Fruit fly (Drosophila melanogaster) whole organism, adult: ENCODE data around the gene CASK.

Source experiments
- CG14711 ChIP-seq: fragments of 200-800 bp; sonication (Bioruptor generic); optimal IDR thresholded peaks from 2 replicates; lab custom pipeline; 2018; ENCODE audit warnings: missing biosample characterization, mild to moderate bottlenecking, missing genetic modification characterization, moderate library complexity
- CG1620 ChIP-seq: fragments of 200-800 bp; sonication (Bioruptor generic); optimal IDR thresholded peaks from 2 replicates; lab custom pipeline; 2016; ENCODE audit warnings: missing biosample characterization, missing genetic modification characterization
- CG5204 ChIP-seq: fragments of 200-800 bp; sonication (Bioruptor generic); optimal IDR thresholded peaks from 2 replicates; lab custom pipeline; 2016; ENCODE audit warnings: missing biosample characterization, missing genetic modification characterization
- CG7045 ChIP-seq: fragments of 200-800 bp; sonication (Bioruptor generic); optimal IDR thresholded peaks from 2 replicates; lab custom pipeline; 2017; ENCODE audit warnings: missing biosample characterization, mild to moderate bottlenecking, missing genetic modification characterization
- CG7101 ChIP-seq: fragments of 200-800 bp; sonication (Bioruptor generic); optimal IDR thresholded peaks from 2 replicates; lab custom pipeline; 2018; ENCODE audit warnings: missing biosample characterization, mild to moderate bottlenecking, missing genetic modification characterization, moderate library complexity
- Hr96 ChIP-seq: fragments of 200-800 bp; sonication (Bioruptor generic); optimal IDR thresholded peaks from 2 replicates; lab custom pipeline; 2016; ENCODE audit warnings: missing biosample characterization, missing genetic modification characterization
- Mnt ChIP-seq: fragments of 200-800 bp; sonication (Bioruptor generic); optimal IDR thresholded peaks from 2 replicates; lab custom pipeline; 2016; ENCODE audit warnings: missing biosample characterization, mild to moderate bottlenecking, missing genetic modification characterization
- kay ChIP-seq: fragments of 200-800 bp; sonication (Bioruptor generic); peaks from one replicate; lab custom pipeline; 2016; ENCODE audit warnings: missing biosample characterization, missing genetic modification characterization, borderline replicate concordance
- toe ChIP-seq: fragments of 200-800 bp; sonication (Bioruptor generic); optimal IDR thresholded peaks from 2 replicates; lab custom pipeline; 2016; ENCODE audit warnings: missing biosample characterization, missing genetic modification characterization

DNA sequence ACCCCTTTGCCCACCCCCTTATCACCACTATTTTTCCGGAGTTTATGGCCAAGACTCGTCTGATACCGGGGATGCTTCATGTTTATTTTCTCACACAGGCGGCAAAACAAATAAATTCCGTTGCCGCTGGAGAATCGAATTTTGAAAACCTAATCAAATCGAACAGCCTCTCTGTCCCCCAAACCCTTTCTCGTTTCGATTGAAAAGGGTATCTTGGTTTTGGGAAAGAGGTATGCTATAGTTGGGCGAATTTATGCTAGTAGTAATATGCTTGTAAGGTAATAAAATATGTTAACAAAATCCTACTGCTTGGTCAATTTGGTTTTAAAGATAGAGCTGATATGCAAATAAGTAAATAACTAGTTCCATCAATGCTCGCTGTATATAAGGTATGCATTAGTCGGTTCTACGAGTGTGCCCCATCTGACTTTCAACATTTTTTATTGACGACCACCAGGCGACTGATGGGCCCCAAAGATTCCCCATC lies 5.6 kb upstream of the CASK start:
- TF ChIP-seq CG5204 (GFP tag; lab: Kevin White, UChicago) (no peak), Mnt (GFP tag; lab: Kevin White, UChicago) (no peak), CG1620 (no peak), kay (GFP tag; lab: Kevin White, UChicago) (no peak), CG7045 (GFP tag; lab: Kevin White, UChicago) (no peak), toe (GFP tag; lab: Kevin White, UChicago) (no peak), CG7101 (no peak), CG14711 (tag; lab: Kevin White, UChicago) (no peak), Hr96 (GFP tag; lab: Kevin White, UChicago) (no peak)
